Worm (Caenorhabditis elegans) whole organism, L4 larva: ENCODE data around the gene xpo-1.

Experiments
- Y75B8A.6 ChIP-seq: fragments of 200-800 bp; sonication (Bioruptor generic); IDR thresholded peaks from 2 replicates; pipeline ENCODE4 v1.3.6; 2022; ENCODE audit warnings: missing genetic modification reagents, missing genetic modification characterization, missing compliant biosample characterization
- ZK546.5 ChIP-seq, 2 experiments: sonication (generic microtip); optimal IDR thresholded peaks; 2 replicates each; lab custom pipeline; 2017; ENCODE audit warnings: missing biosample characterization in 2 of 2, missing genetic modification characterization in 2 of 2
- aha-1 ChIP-seq: fragments of 150-350 bp; peaks from one replicate; lab custom pipeline; 2014; ENCODE audit warnings: missing biosample characterization, missing genetic modification characterization
- ama-1 ChIP-seq: fragments of 150-350 bp; optimal IDR thresholded peaks from 2 replicates; lab custom pipeline; 2014; ENCODE audit warnings: inconsistent platforms, mixed read lengths
- ceh-20 ChIP-seq: fragments of 200-800 bp; sonication (Bioruptor generic); IDR thresholded peaks from 2 replicates; pipeline ENCODE4 v1.3.6; 2022; ENCODE audit warnings: missing genetic modification reagents, missing genetic modification characterization, missing compliant biosample characterization
- daf-12 ChIP-seq: fragments of 150-350 bp; optimal IDR thresholded peaks from 2 replicates; lab custom pipeline; 2014; ENCODE audit warnings: missing biosample characterization, missing genetic modification reagents, missing genetic modification characterization
- daf-16 ChIP-seq, 3 experiments: sonication (generic microtip); optimal IDR thresholded peaks; 2 replicates each; lab custom pipeline; 2016 to 2017; ENCODE audit warnings: missing genetic modification characterization in 3 of 3, missing genetic modification reagents in 3 of 3, mild to moderate bottlenecking in 2 of 3, missing compliant biosample characterization in 2 of 3, missing biosample characterization in 1 of 3, moderate library complexity in 1 of 3
- dmd-6 ChIP-seq: fragments of 200-800 bp; sonication (Bioruptor generic); IDR thresholded peaks from 2 replicates; pipeline ENCODE4 v1.3.6; 2022; ENCODE audit warnings: missing genetic modification reagents, missing genetic modification characterization, missing compliant biosample characterization
- dmd-9 ChIP-seq: fragments of 200-800 bp; sonication (Bioruptor generic); IDR thresholded peaks from 2 replicates; pipeline ENCODE4 v1.3.6; 2022; ENCODE audit warnings: missing genetic modification reagents, missing genetic modification characterization, missing compliant biosample characterization
- dpl-1 ChIP-seq: fragments of 150-350 bp; optimal IDR thresholded peaks from 2 replicates; lab custom pipeline; 2014; ENCODE audit warnings: missing biosample characterization, missing genetic modification reagents, missing genetic modification characterization
- dve-1 ChIP-seq: sonication (generic microtip); optimal IDR thresholded peaks from 2 replicates; lab custom pipeline; 2017; ENCODE audit warnings: antibody characterized with exemption, mild to moderate bottlenecking, missing genetic modification characterization, missing compliant biosample characterization; ENCODE audit not compliant: insufficient read depth
- egl-27 ChIP-seq: sonication (generic microtip); optimal IDR thresholded peaks from 3 replicates; lab custom pipeline; 2017; ENCODE audit warnings: missing biosample characterization, missing genetic modification reagents, missing genetic modification characterization
- egl-43 ChIP-seq: fragments of 200-800 bp; sonication (Bioruptor generic); IDR thresholded peaks from 2 replicates; pipeline ENCODE4 v1.3.6; 2022; ENCODE audit warnings: missing genetic modification reagents, missing genetic modification characterization, missing compliant biosample characterization
- fkh-10 ChIP-seq: fragments of 150-350 bp; optimal IDR thresholded peaks from 2 replicates; lab custom pipeline; 2014; ENCODE audit warnings: missing biosample characterization, missing genetic modification reagents, missing genetic modification characterization
- gei-8 ChIP-seq: fragments of 200-800 bp; sonication (Bioruptor generic); optimal IDR thresholded peaks from 2 replicates; lab custom pipeline; 2018; ENCODE audit warnings: mild to moderate bottlenecking, missing genetic modification characterization, missing compliant biosample characterization
- hlh-11 ChIP-seq: fragments of 200-800 bp; sonication (Bioruptor generic); optimal IDR thresholded peaks from 2 replicates; lab custom pipeline; 2018; ENCODE audit warnings: mild to moderate bottlenecking, missing genetic modification characterization, missing compliant biosample characterization
- hlh-30 ChIP-seq: sonication (generic microtip); optimal IDR thresholded peaks from 2 replicates; lab custom pipeline; 2017; ENCODE audit warnings: antibody characterized with exemption, mild to moderate bottlenecking, missing genetic modification characterization, missing compliant biosample characterization; ENCODE audit not compliant: insufficient read depth
- hmg-1.1 ChIP-seq: fragments of 200-800 bp; sonication (Bioruptor generic); IDR thresholded peaks from 2 replicates; pipeline ENCODE4 v1.3.6; 2022; ENCODE audit warnings: missing genetic modification reagents, missing genetic modification characterization, missing compliant biosample characterization
- jun-1 ChIP-seq: fragments of 150-350 bp; optimal IDR thresholded peaks from 2 replicates; lab custom pipeline; 2014; ENCODE audit warnings: missing biosample characterization, missing genetic modification reagents, missing genetic modification characterization
- lin-38 ChIP-seq: fragments of 200-800 bp; sonication (Bioruptor generic); IDR thresholded peaks from 2 replicates; pipeline ENCODE4 v1.3.6; 2022; ENCODE audit warnings: missing genetic modification reagents, missing genetic modification characterization, missing compliant biosample characterization
- lin-39 ChIP-seq: fragments of 150-350 bp; optimal IDR thresholded peaks from 2 replicates; lab custom pipeline; 2014; ENCODE audit warnings: missing biosample characterization, missing genetic modification reagents, missing genetic modification characterization
- lsy-2 ChIP-seq, 2 experiments: fragments of 150-350 bp in 1 of 2; sonication (generic microtip) in 1 of 2; optimal IDR thresholded peaks; 2 replicates each; lab custom pipeline; 2014 to 2017; ENCODE audit warnings: missing biosample characterization in 2 of 2, missing genetic modification characterization in 2 of 2
- mdl-1 ChIP-seq, 2 experiments: fragments of 150-350 bp in 1 of 2; sonication (generic microtip) in 1 of 2; optimal IDR thresholded peaks; 2 replicates each; lab custom pipeline; 2014 to 2017; ENCODE audit warnings: missing biosample characterization in 2 of 2, missing genetic modification characterization in 2 of 2
- mep-1 ChIP-seq: fragments of 150-350 bp; sonication (generic microtip); optimal IDR thresholded peaks from 3 replicates; lab custom pipeline; 2014; ENCODE audit warnings: missing biosample characterization, missing genetic modification characterization
- mxl-3 ChIP-seq: fragments of 200-800 bp; sonication (Bioruptor generic); optimal IDR thresholded peaks from 2 replicates; lab custom pipeline; 2018; ENCODE audit warnings: mild to moderate bottlenecking, missing genetic modification characterization, missing compliant biosample characterization
- nhr-11 ChIP-seq: fragments of 150-350 bp; optimal IDR thresholded peaks from 2 replicates; lab custom pipeline; 2014; ENCODE audit warnings: missing biosample characterization, missing genetic modification characterization
- nhr-111 ChIP-seq: fragments of 200-800 bp; sonication (Bioruptor generic); optimal IDR thresholded peaks from 2 replicates; lab custom pipeline; 2018; ENCODE audit warnings: mild to moderate bottlenecking, missing genetic modification characterization, missing compliant biosample characterization
- nhr-237 ChIP-seq: sonication (generic microtip); optimal IDR thresholded peaks from 2 replicates; lab custom pipeline; 2017; ENCODE audit warnings: missing biosample characterization, missing genetic modification characterization
- nhr-25 ChIP-seq: sonication (generic microtip); optimal IDR thresholded peaks from 2 replicates; lab custom pipeline; 2017; ENCODE audit warnings: missing genetic modification characterization, mild to moderate bottlenecking, missing compliant biosample characterization, antibody characterized with exemption, moderate library complexity, borderline replicate concordance; ENCODE audit not compliant: insufficient read depth
- nhr-28 ChIP-seq: fragments of 150-350 bp; optimal IDR thresholded peaks from 2 replicates; lab custom pipeline; 2014; ENCODE audit warnings: missing biosample characterization, missing genetic modification characterization
- nhr-48 ChIP-seq: sonication (generic microtip); optimal IDR thresholded peaks from 2 replicates; lab custom pipeline; 2016; ENCODE audit warnings: mild to moderate bottlenecking, missing genetic modification characterization, missing compliant biosample characterization
- nhr-6 ChIP-seq: fragments of 150-350 bp; optimal IDR thresholded peaks from 2 replicates; lab custom pipeline; 2014; ENCODE audit warnings: missing biosample characterization, missing genetic modification characterization
- nhr-77 ChIP-seq: fragments of 150-350 bp; optimal IDR thresholded peaks from 2 replicates; lab custom pipeline; 2014; ENCODE audit warnings: missing biosample characterization, missing genetic modification characterization
- pha-4 ChIP-seq, 2 experiments: fragments of 150-350 bp in 1 of 2; fragments of 200-800 bp in 1 of 2; sonication (Bioruptor generic) in 1 of 2; IDR thresholded peaks in 1 of 2; optimal IDR thresholded peaks in 1 of 2; 2 replicates each; pipeline versions ENCODE4 v1.3.6 to Lab custom; 2014 to 2022; ENCODE audit warnings: missing genetic modification characterization in 2 of 2, missing genetic modification reagents in 2 of 2, missing biosample characterization in 1 of 2, missing compliant biosample characterization in 1 of 2
- saeg-2 ChIP-seq: fragments of 200-800 bp; sonication (Bioruptor generic); IDR thresholded peaks from 2 replicates; pipeline ENCODE4 v1.3.6; 2022; ENCODE audit warnings: missing genetic modification reagents, missing genetic modification characterization, missing compliant biosample characterization
- snpc-1.2 ChIP-seq: fragments of 200-800 bp; sonication (Bioruptor generic); IDR thresholded peaks from 2 replicates; pipeline ENCODE4 v1.3.6; 2022; ENCODE audit warnings: missing genetic modification reagents, missing genetic modification characterization, missing compliant biosample characterization
- snpc-4 ChIP-seq: fragments of 150-350 bp; optimal IDR thresholded peaks from 2 replicates; lab custom pipeline; 2014; ENCODE audit warnings: missing biosample characterization, missing genetic modification characterization
- spr-1 ChIP-seq: sonication (generic microtip); optimal IDR thresholded peaks from 2 replicates; lab custom pipeline; 2016; ENCODE audit warnings: mild to moderate bottlenecking, missing genetic modification characterization, missing compliant biosample characterization
- unc-39 ChIP-seq: sonication (generic microtip); optimal IDR thresholded peaks from 2 replicates; lab custom pipeline; 2017; ENCODE audit warnings: missing biosample characterization, missing genetic modification characterization
- unc-62 ChIP-seq, 3 experiments: fragments of 150-350 bp in 1 of 3; sonication (generic microtip); optimal IDR thresholded peaks in 2 of 3; peaks in 1 of 3; 1 replicate in 1 of 3; 2 replicates in 2 of 3; lab custom pipeline; 2014 to 2017; ENCODE audit warnings: missing biosample characterization in 3 of 3, missing genetic modification characterization in 3 of 3, missing genetic modification reagents in 3 of 3, missing genotype in 1 of 3
- zip-2 ChIP-seq: fragments of 150-350 bp; optimal IDR thresholded peaks from 2 replicates; lab custom pipeline; 2014; ENCODE audit warnings: missing biosample characterization, missing genetic modification characterization

The xpo-1 gene

DNA sequence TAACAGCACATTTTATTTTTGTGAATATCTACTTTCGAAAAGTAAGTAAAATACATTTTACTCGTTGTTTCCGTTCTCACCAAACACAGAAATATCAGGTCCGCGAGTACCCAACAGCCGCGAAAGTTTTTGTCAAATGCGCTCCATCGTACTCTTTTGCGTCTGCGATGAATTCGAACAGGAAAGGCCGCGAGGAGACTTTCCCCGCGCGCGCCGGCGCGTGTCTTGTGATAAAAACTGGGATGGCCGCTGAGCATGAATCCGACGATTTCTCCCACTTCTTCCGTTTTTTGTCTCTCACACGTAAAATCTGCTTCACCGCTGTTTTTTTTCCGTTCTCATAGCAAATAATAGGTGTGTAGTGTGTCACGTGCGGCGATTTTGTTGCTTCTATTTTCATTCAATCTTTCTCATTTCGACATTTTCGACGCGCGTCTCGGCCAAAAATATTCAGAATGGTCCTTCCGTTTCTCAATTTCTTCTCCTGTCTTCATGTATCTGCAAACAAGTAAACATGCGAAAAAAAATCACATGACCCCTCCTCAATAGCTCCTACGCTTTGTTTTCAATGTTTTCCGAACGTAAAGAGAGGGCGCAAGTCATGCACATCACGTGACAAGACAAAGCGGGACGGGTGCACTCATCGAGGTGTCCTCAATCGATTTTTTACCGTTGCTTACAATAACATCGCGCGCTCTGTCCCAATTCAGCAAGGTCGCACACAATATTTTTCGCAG, 632 bp upstream of the xpo-1 start, which contains the start of gene uvs-1 (continued):
- no peak for TF ChIP-seq daf-12 (tag; lab: Kevin White, UChicago)
- TF ChIP-seq hlh-30, result peak; percentile 93
- TF ChIP-seq gei-8 (GFP tag; lab: Kevin White, UChicago), result no peak
- no peak for TF ChIP-seq nhr-111 (GFP tag; lab: Kevin White, UChicago)
- TF ChIP-seq fkh-10, result peak; percentile 8
- no peak for TF ChIP-seq ama-1 (lab: Kevin White, UChicago)
- no peak for TF ChIP-seq unc-39 (tag; lab: Kevin White, UChicago)
- TF ChIP-seq aha-1 (tag; lab: Kevin White, UChicago), result peak; percentile 96
- peak; percentile 51 for TF ChIP-seq hlh-11 (tag; lab: Kevin White, UChicago)
- peak; percentile 66 for TF ChIP-seq mxl-3 (GFP tag; lab: Kevin White, UChicago)
- TF ChIP-seq Y75B8A.6 (GFP tag; lab: Robert Waterston, UW), result no peak
- TF ChIP-seq dpl-1 (GFP tag; lab: Kevin White, UChicago), result peak; percentile 50
- no peak for TF ChIP-seq saeg-2 (GFP tag; lab: Robert Waterston, UW)
- no peak for TF ChIP-seq snpc-4 (tag; lab: Kevin White, UChicago)
- peak; percentile 24 for TF ChIP-seq nhr-48 (tag; lab: Kevin White, UChicago)
- TF ChIP-seq dve-1, result no peak
- no peak for TF ChIP-seq ceh-20 (GFP tag; lab: Robert Waterston, UW)
- peak; percentile 8 for TF ChIP-seq mep-1 (tag; lab: Kevin White, UChicago)
- no peak for TF ChIP-seq egl-43
- no peak for TF ChIP-seq ZK546.5 (tag; optimal IDR thresholded peaks at IDR 0.05; lab: Kevin White, UChicago)
- peak in 1 of 2 experiments; percentile 69 for TF ChIP-seq daf-16 (GFP tag; optimal IDR thresholded peaks at IDR 0.05; lab: Kevin White, UChicago)
- peak; percentile 81 for TF ChIP-seq daf-16 (tag; optimal IDR thresholded peaks at IDR 0.05; lab: Kevin White, UChicago)
- no peak for TF ChIP-seq lsy-2 (tag; optimal IDR thresholded peaks at IDR 0.05; lab: Kevin White, UChicago)
- TF ChIP-seq jun-1 (tag; lab: Kevin White, UChicago), result no peak
- TF ChIP-seq spr-1 (tag; lab: Kevin White, UChicago), result no peak
- peak; percentile 40 for TF ChIP-seq nhr-11 (tag; lab: Kevin White, UChicago)
- no peak; the same call in none of the 2 replicates for TF ChIP-seq lin-38 (GFP tag; lab: Robert Waterston, UW)
- TF ChIP-seq pha-4 (GFP tag; IDR thresholded peaks at IDR 0.05; lab: Robert Waterston, UW), result no peak
- TF ChIP-seq pha-4 (tag; optimal IDR thresholded peaks at IDR 0.05; lab: Kevin White, UChicago), result peak; percentile 76
- TF ChIP-seq nhr-77 (tag; lab: Kevin White, UChicago), result peak; percentile 39
- peak; percentile 61 for TF ChIP-seq nhr-28 (tag; lab: Kevin White, UChicago)
- TF ChIP-seq snpc-1.2 (GFP tag; lab: Robert Waterston, UW), result no peak

DNA sequence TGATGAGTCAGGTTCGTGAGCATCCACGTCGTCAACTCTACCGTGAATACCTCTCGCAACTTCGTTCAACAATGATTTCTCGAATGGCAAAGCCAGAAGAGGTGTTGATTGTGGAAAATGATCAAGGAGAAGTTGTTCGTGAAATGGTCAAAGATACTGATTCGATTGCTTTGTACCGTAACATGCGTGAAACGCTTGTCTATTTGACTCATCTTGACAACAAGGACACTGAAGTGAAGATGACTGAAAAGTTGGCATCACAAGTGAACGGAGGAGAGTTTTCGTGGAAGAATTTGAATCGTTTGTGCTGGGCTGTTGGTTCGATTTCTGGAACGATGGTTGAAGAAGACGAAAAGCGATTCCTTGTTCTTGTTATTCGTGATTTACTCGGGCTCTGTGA, 1.8 kb downstream of the xpo-1 start:
- TF ChIP-seq lin-39 (tag; lab: Kevin White, UChicago), result no peak
- TF ChIP-seq egl-27, result no peak
- no peak for TF ChIP-seq pha-4 (GFP tag; IDR thresholded peaks at IDR 0.05; lab: Robert Waterston, UW)
- no peak for TF ChIP-seq pha-4 (tag; optimal IDR thresholded peaks at IDR 0.05; lab: Kevin White, UChicago)
- TF ChIP-seq nhr-6 (tag; lab: Kevin White, UChicago), result no peak
- peak; percentile 84 for TF ChIP-seq aha-1 (tag; lab: Kevin White, UChicago)
- TF ChIP-seq mdl-1 (tag; optimal IDR thresholded peaks at IDR 0.05; lab: Kevin White, UChicago), result no peak
- no peak for TF ChIP-seq dmd-6 (GFP tag; lab: Robert Waterston, UW)
- no peak for TF ChIP-seq hmg-1.1
- no peak for TF ChIP-seq dmd-9 (GFP tag; lab: Robert Waterston, UW)
- peak in 1 of 2 experiments; percentile 66 for TF ChIP-seq unc-62 (GFP tag; optimal IDR thresholded peaks at IDR 0.05 in 1 of 2; lab: Kevin White, UChicago)
- TF ChIP-seq unc-62 (tag; optimal IDR thresholded peaks at IDR 0.05; lab: Kevin White, UChicago), result no peak
- TF ChIP-seq zip-2 (tag; lab: Kevin White, UChicago), result no peak
- TF ChIP-seq nhr-25 (tag; lab: Kevin White, UChicago), result no peak
- TF ChIP-seq nhr-237, result no peak
- TF ChIP-seq gei-8 (GFP tag; lab: Kevin White, UChicago), result no peak
- no peak for TF ChIP-seq egl-43
- no peak for TF ChIP-seq snpc-1.2 (GFP tag; lab: Robert Waterston, UW)
